Fruit fly (Drosophila melanogaster): ENCODE data around the gene Hyls1.

DNA sequence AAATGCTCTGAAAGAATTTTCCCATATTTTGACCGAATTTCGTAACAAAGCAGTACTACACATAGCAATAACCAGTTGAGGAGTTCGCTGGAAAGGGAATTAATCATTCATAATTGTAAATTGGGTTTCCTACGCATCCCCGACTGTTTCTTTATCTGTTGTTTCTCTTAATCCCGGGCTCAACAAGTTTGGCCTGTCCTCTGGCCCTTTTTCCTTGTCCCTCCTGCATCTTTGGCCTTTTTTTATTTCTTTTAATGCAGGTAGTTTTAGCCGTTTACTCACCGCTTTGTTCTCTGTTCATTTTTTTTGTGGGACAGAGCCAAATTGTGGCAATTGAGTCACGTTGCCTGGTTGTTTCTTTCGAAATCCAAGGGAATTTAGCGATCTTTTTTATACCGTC, 1.3 kb upstream of the Hyls1 start:
- TF ChIP-seq kay (GFP tag; ENCODE audit: borderline replicate concordance) (no peak), tj (GFP tag; optimal IDR thresholded peaks at IDR 0.05) (no peak), Crg-1 (GFP tag; optimal IDR thresholded peaks at IDR 0.05) (no peak), toe (GFP tag; optimal IDR thresholded peaks at IDR 0.05) (no peak), Hr96 (GFP tag; optimal IDR thresholded peaks at IDR 0.05) (no peak), CG11617 (GFP tag; optimal IDR thresholded peaks at IDR 0.05) (no peak), bab1 (GFP tag; optimal IDR thresholded peaks at IDR 0.05) (no peak)

Data from whole organism, adult.